Fruit fly (Drosophila melanogaster) whole organism, adult: Measurements from ENCODE around the gene vilya.
A peak's percentile ranks its signal among the peaks of the same experiment; 100 is the strongest.

ENCODE experiments used
- CG11617 ChIP-seq: fragments of 200-800 bp; sonication (Bioruptor generic); optimal IDR thresholded peaks from 2 replicates; lab custom pipeline; 2017; ENCODE audit warnings: mild to moderate bottlenecking, missing biosample characterization, missing genetic modification reagents, missing genetic modification characterization
- CG12768 ChIP-seq: fragments of 200-800 bp; sonication (Bioruptor generic); optimal IDR thresholded peaks from 2 replicates; lab custom pipeline; 2017; ENCODE audit warnings: missing biosample characterization, missing genetic modification characterization, mild to moderate bottlenecking, moderate library complexity, missing genetic modification reagents
- CG14711 ChIP-seq: fragments of 200-800 bp; sonication (Bioruptor generic); optimal IDR thresholded peaks from 2 replicates; lab custom pipeline; 2018; ENCODE audit warnings: missing biosample characterization, mild to moderate bottlenecking, missing genetic modification characterization, moderate library complexity
- CG1620 ChIP-seq: fragments of 200-800 bp; sonication (Bioruptor generic); optimal IDR thresholded peaks from 2 replicates; lab custom pipeline; 2016; ENCODE audit warnings: missing biosample characterization, missing genetic modification characterization
- CG33017 ChIP-seq: fragments of 200-800 bp; sonication (Bioruptor generic); optimal IDR thresholded peaks from 2 replicates; lab custom pipeline; 2018; ENCODE audit warnings: missing biosample characterization, mild to moderate bottlenecking, missing genetic modification characterization, moderate library complexity
- CG5204 ChIP-seq: fragments of 200-800 bp; sonication (Bioruptor generic); optimal IDR thresholded peaks from 2 replicates; lab custom pipeline; 2016; ENCODE audit warnings: missing biosample characterization, missing genetic modification characterization
- CG7045 ChIP-seq: fragments of 200-800 bp; sonication (Bioruptor generic); optimal IDR thresholded peaks from 2 replicates; lab custom pipeline; 2017; ENCODE audit warnings: missing biosample characterization, mild to moderate bottlenecking, missing genetic modification characterization
- CG7101 ChIP-seq: fragments of 200-800 bp; sonication (Bioruptor generic); optimal IDR thresholded peaks from 2 replicates; lab custom pipeline; 2018; ENCODE audit warnings: missing biosample characterization, mild to moderate bottlenecking, missing genetic modification characterization, moderate library complexity
- Clk ChIP-seq: fragments of 200-800 bp; sonication (Bioruptor generic); optimal IDR thresholded peaks from 2 replicates; lab custom pipeline; 2017; ENCODE audit warnings: missing biosample characterization, missing genetic modification characterization
- Crg-1 ChIP-seq: fragments of 200-800 bp; sonication (Bioruptor generic); optimal IDR thresholded peaks from 2 replicates; lab custom pipeline; 2016; ENCODE audit warnings: missing biosample characterization, missing genetic modification characterization
- Hr96 ChIP-seq: fragments of 200-800 bp; sonication (Bioruptor generic); optimal IDR thresholded peaks from 2 replicates; lab custom pipeline; 2016; ENCODE audit warnings: missing biosample characterization, missing genetic modification characterization
- Mnt ChIP-seq: fragments of 200-800 bp; sonication (Bioruptor generic); optimal IDR thresholded peaks from 2 replicates; lab custom pipeline; 2016; ENCODE audit warnings: missing biosample characterization, mild to moderate bottlenecking, missing genetic modification characterization
- bab1 ChIP-seq: fragments of 200-800 bp; sonication (Bioruptor generic); optimal IDR thresholded peaks from 3 replicates; lab custom pipeline; 2019; ENCODE audit warnings: missing biosample characterization, mild to moderate bottlenecking, missing genetic modification characterization, moderate library complexity
- cic ChIP-seq: fragments of 200-800 bp; sonication (Bioruptor generic); optimal IDR thresholded peaks from 2 replicates; lab custom pipeline; 2017; ENCODE audit warnings: missing biosample characterization, mild to moderate bottlenecking, missing genetic modification characterization, moderate library complexity
- cnc ChIP-seq, 2 experiments: fragments of >200 bp; optimal IDR thresholded peaks; 2 replicates each; lab custom pipeline; 2017
- kay ChIP-seq: fragments of 200-800 bp; sonication (Bioruptor generic); peaks from one replicate; lab custom pipeline; 2016; ENCODE audit warnings: missing biosample characterization, missing genetic modification characterization, borderline replicate concordance
- ovo ChIP-seq: fragments of 200-800 bp; sonication (Bioruptor generic); optimal IDR thresholded peaks from 2 replicates; lab custom pipeline; 2016; ENCODE audit warnings: missing biosample characterization, missing genetic modification characterization
- pad ChIP-seq: fragments of 200-800 bp; sonication (Bioruptor generic); optimal IDR thresholded peaks from 3 replicates; lab custom pipeline; 2017; ENCODE audit warnings: missing biosample characterization, missing genetic modification characterization, mild to moderate bottlenecking, moderate library complexity, missing genetic modification reagents
- tj ChIP-seq: fragments of 200-800 bp; sonication (Bioruptor generic); optimal IDR thresholded peaks from 3 replicates; lab custom pipeline; 2017; ENCODE audit warnings: missing biosample characterization, mild to moderate bottlenecking, missing genetic modification characterization, moderate library complexity
- toe ChIP-seq: fragments of 200-800 bp; sonication (Bioruptor generic); optimal IDR thresholded peaks from 2 replicates; lab custom pipeline; 2016; ENCODE audit warnings: missing biosample characterization, missing genetic modification characterization

vilya gene

dm6 chrX:2713776-2714175, 12.7 kb upstream of the vilya start, which contains the start of the genes CG2685 and CG2694:
Gene CG2685, minus strand, starts transcription at chrX:2713960.
Gene CG2694, plus strand, starts transcription at chrX:2714079.
- TF ChIP-seq bab1 (GFP tag; lab: Kevin White, UChicago) (peak; percentile 20), CG1620 (peak; percentile 0), CG12768 (no peak), tj (GFP tag; lab: Kevin White, UChicago) (no peak), CG7101 (tag; lab: Kevin White, UChicago) (peak; percentile 20), CG5204 (no peak), Mnt (GFP tag; lab: Kevin White, UChicago) (peak; percentile 45), CG7045 (no peak), cnc (optimal IDR thresholded peaks at IDR 0.05; lab: Kevin White, UChicago) (no peak), toe (GFP tag; lab: Kevin White, UChicago) (no peak), CG14711 (tag; lab: Kevin White, UChicago) (no peak), ovo (GFP tag; lab: Kevin White, UChicago) (no peak), Hr96 (GFP tag; lab: Kevin White, UChicago) (no peak), kay (no peak), cic (GFP tag; lab: Kevin White, UChicago) (no peak), Clk (GFP tag; lab: Kevin White, UChicago) (no peak), Crg-1 (no peak), pad (GFP tag; lab: Kevin White, UChicago) (peak; percentile 9), CG33017 (tag; lab: Kevin White, UChicago) (no peak), CG11617 (GFP tag; lab: Kevin White, UChicago) (no peak)

DNA sequence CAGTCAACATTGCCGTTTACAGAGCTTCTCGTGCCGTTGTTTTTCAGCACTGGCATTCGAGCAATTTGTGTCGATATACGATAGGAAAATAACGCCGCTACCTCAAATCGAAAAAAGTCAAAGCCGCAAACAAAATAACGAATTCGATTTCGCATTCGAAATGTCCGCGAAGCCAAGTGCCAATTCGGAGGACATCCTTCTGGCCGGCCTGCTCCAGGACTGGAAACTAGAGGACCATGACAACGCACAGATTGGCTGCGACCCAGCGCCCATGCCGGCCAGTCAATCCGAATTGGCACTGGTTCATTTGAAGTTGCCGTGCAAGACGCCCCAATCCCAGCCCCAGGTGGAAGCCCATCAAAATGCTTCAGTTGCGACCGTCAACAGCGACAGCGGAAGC, 11.7 kb upstream of the vilya start:
- TF ChIP-seq CG11617 (GFP tag; lab: Kevin White, UChicago), result peak; percentile 29
- TF ChIP-seq CG1620, result peak; percentile 7
- peak; percentile 90 for TF ChIP-seq bab1 (GFP tag; lab: Kevin White, UChicago)
- peak; percentile 1 for TF ChIP-seq Crg-1
- TF ChIP-seq CG7045, result no peak
- peak; percentile 12 for TF ChIP-seq tj (GFP tag; lab: Kevin White, UChicago)
- TF ChIP-seq Mnt (GFP tag; lab: Kevin White, UChicago), result no peak
- TF ChIP-seq pad (GFP tag; lab: Kevin White, UChicago), result peak; percentile 34
- peak; percentile 15 for TF ChIP-seq CG14711 (tag; lab: Kevin White, UChicago)

DNA sequence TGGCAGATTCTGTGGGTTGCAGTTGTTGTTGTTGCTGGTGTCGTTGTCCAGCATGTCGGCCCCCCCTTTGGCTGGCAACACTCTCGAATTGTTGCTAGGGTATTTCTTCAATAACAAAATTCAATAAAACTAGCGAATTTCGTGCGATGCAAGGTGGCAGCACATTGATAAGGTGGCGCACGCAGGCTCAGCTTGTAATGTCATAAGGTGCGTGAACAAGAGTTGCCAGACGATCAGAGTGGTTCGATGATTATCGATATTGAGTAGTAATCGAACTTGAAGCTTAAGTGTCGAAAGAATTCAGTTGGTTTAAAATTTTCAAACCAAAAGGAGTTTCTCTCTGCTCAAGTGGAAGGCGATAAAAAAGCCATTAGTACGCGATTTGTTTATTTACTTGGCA, 6.4 kb upstream of the vilya start, which contains the start of gene CG2701:
Gene CG2701, minus strand, starts transcription at position 206 of the 400 bp plus-strand sequence.
- peak; percentile 72 for TF ChIP-seq bab1 (GFP tag; lab: Kevin White, UChicago)
- TF ChIP-seq cnc (optimal IDR thresholded peaks at IDR 0.05; lab: Kevin White, UChicago), result no peak
- TF ChIP-seq CG5204, result no peak
- no peak for TF ChIP-seq CG7101 (tag; lab: Kevin White, UChicago)
- no peak for TF ChIP-seq CG12768
- TF ChIP-seq CG11617 (GFP tag; lab: Kevin White, UChicago), result no peak
- TF ChIP-seq Crg-1, result no peak
- no peak for TF ChIP-seq pad (GFP tag; lab: Kevin White, UChicago)
- TF ChIP-seq ovo (GFP tag; lab: Kevin White, UChicago), result no peak
- TF ChIP-seq CG7045, result no peak
- no peak for TF ChIP-seq kay
- TF ChIP-seq toe (GFP tag; lab: Kevin White, UChicago), result no peak
- TF ChIP-seq Clk (GFP tag; lab: Kevin White, UChicago), result no peak
- TF ChIP-seq Hr96 (GFP tag; lab: Kevin White, UChicago), result no peak
- peak; percentile 19 for TF ChIP-seq CG1620
- TF ChIP-seq CG33017 (tag; lab: Kevin White, UChicago), result no peak
- TF ChIP-seq cic (GFP tag; lab: Kevin White, UChicago), result no peak
- peak; percentile 40 for TF ChIP-seq Mnt (GFP tag; lab: Kevin White, UChicago)
- no peak for TF ChIP-seq CG14711 (tag; lab: Kevin White, UChicago)
- no peak for TF ChIP-seq tj (GFP tag; lab: Kevin White, UChicago)

DNA sequence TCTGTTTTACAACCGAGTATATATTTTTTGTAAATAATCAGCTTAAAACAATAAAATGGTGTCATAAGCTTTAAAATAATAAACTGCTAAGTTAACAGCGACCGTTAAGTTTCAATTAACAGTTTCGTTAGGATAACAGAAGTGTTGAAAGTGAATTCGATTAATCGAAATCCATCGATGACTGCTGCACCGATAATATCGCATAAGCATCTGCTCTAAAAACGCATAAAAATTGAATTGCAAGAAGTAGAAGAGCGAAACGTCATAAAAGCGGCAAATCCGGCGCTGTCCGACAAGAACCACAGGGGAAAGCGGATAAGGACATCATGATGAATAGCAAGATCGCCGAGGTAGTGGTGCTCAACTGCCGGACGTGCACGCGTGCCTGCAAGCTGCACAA, 1.0 kb downstream of the vilya start, which contains the start of gene dwg:
Gene dwg, plus strand, starts transcription at position 193 of the 400 bp plus-strand sequence.
- TF ChIP-seq Hr96 (GFP tag; lab: Kevin White, UChicago) (no peak), Clk (GFP tag; lab: Kevin White, UChicago) (no peak), bab1 (GFP tag; lab: Kevin White, UChicago) (peak; percentile 29), CG7101 (tag; lab: Kevin White, UChicago) (no peak)

DNA sequence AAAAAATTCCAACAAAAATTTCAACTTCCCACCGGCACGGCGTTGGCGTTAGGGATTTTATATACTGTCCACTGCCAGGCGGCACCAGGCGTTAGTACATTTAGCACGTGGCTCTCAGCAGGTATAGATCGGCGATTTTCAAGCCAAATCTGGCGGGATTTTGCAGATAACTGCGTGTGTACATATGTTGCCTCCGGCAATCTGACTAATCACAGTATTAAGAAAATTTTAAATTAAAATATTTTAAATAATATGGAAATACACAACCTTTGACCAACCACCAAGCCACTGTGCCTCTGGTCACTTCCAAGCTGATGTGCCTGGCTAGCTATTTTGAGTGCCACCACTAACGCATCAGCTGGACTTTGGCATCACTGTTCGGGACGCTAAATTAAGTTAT, 5.6 kb downstream of the vilya start, which contains the start of the genes ttm50 and CG2712:
Gene ttm50, minus strand, starts transcription at position 64 of the 400 bp plus-strand sequence.
Gene CG2712, plus strand, starts transcription at position 343 of the 400 bp plus-strand sequence.
- TF ChIP-seq Mnt (GFP tag; lab: Kevin White, UChicago) (peak; percentile 98), cnc (optimal IDR thresholded peaks at IDR 0.05; lab: Kevin White, UChicago) (no peak), CG5204 (no peak), toe (GFP tag; lab: Kevin White, UChicago) (no peak), CG14711 (tag; lab: Kevin White, UChicago) (peak; percentile 50), ovo (GFP tag; lab: Kevin White, UChicago) (peak; percentile 44), bab1 (GFP tag; lab: Kevin White, UChicago) (peak; percentile 77), CG1620 (peak; percentile 66), Clk (GFP tag; lab: Kevin White, UChicago) (peak; percentile 45), Hr96 (GFP tag; lab: Kevin White, UChicago) (no peak), pad (GFP tag; lab: Kevin White, UChicago) (peak; percentile 60), CG12768 (peak; percentile 63), kay (no peak), tj (GFP tag; lab: Kevin White, UChicago) (peak; percentile 35), Crg-1 (peak; percentile 32), cic (GFP tag; lab: Kevin White, UChicago) (no peak), CG7045 (peak; percentile 40), CG11617 (GFP tag; lab: Kevin White, UChicago) (peak; percentile 77), CG7101 (tag; lab: Kevin White, UChicago) (peak; percentile 68), CG33017 (tag; lab: Kevin White, UChicago) (peak; percentile 29)
